Worm (Caenorhabditis elegans): ENCODE results near the gene zig-4.

zig-4 gene

ce11 chrX:7962056-7962485, 36.8 kb downstream of the zig-4 start (continued):
- no peak for TF ChIP-seq egl-27 (tag; optimal IDR thresholded peaks at IDR 0.05)
- peak; percentile 37 for TF ChIP-seq mep-1 (tag; optimal IDR thresholded peaks at IDR 0.05)
- no peak for TF ChIP-seq vab-15 (tag; optimal IDR thresholded peaks at IDR 0.05)
- no peak for TF ChIP-seq aly-2 (tag; optimal IDR thresholded peaks at IDR 0.05)
- peak; percentile 49 for TF ChIP-seq nhr-90 (tag; optimal IDR thresholded peaks at IDR 0.05; ENCODE audit: poor library complexity)
- no peak for TF ChIP-seq C04F5.9 (tag; optimal IDR thresholded peaks at IDR 0.05)
- peak; percentile 45 to 73 for TF ChIP-seq lin-35 (GFP tag; optimal IDR thresholded peaks at IDR 0.05)
- no peak for TF ChIP-seq ceh-88 (GFP tag; IDR thresholded peaks at IDR 0.05)
- no peak for TF ChIP-seq zag-1 (tag; optimal IDR thresholded peaks at IDR 0.05)
- peak; percentile 94 for TF ChIP-seq pqm-1 (tag; optimal IDR thresholded peaks at IDR 0.05)
- no peak for TF ChIP-seq ceh-8 (GFP tag; optimal IDR thresholded peaks at IDR 0.05)
- peak; percentile 40 for TF ChIP-seq nhr-77 (tag; optimal IDR thresholded peaks at IDR 0.05)
- no peak for TF ChIP-seq sox-4 (tag; optimal IDR thresholded peaks at IDR 0.05)
- TF ChIP-seq efl-3 (GFP tag; optimal IDR thresholded peaks at IDR 0.05): no peak
- peak; percentile 92 for TF ChIP-seq nhr-85 (tag)
- TF ChIP-seq elt-2 (tag; optimal IDR thresholded peaks at IDR 0.05): peak; percentile 95
- 0 out of 2 replicates have a peak, but pooled peaks have one; percentile 21 for TF ChIP-seq grh-1 (GFP tag; IDR thresholded peaks at IDR 0.05)
- peak in 1 of 3 experiments; percentile 45 for TF ChIP-seq ceh-82 (tag; optimal IDR thresholded peaks at IDR 0.05)
- no peak for TF ChIP-seq egl-13 (tag; optimal IDR thresholded peaks at IDR 0.05)
- TF ChIP-seq ama-1 (optimal IDR thresholded peaks at IDR 0.05): no peak
- TF ChIP-seq unc-86 (tag; optimal IDR thresholded peaks at IDR 0.05): no peak
- TF ChIP-seq unc-98 (GFP tag; IDR thresholded peaks at IDR 0.05): no peak
- peak; percentile 72 for TF ChIP-seq snu-23 (GFP tag; optimal IDR thresholded peaks at IDR 0.05)
- no peak for TF ChIP-seq fkh-4 (tag; optimal IDR thresholded peaks at IDR 0.05; ENCODE audit: borderline replicate concordance)
- TF ChIP-seq swsn-7 (tag; optimal IDR thresholded peaks at IDR 0.05): peak; percentile 17
- TF ChIP-seq sptf-1 (tag; optimal IDR thresholded peaks at IDR 0.05): no peak
- TF ChIP-seq tbx-2 (tag; optimal IDR thresholded peaks at IDR 0.05): peak; percentile 39
- TF ChIP-seq jun-1 (tag; optimal IDR thresholded peaks at IDR 0.05): peak; percentile 19
- TF ChIP-seq fkh-10 (GFP tag; optimal IDR thresholded peaks at IDR 0.05): no peak
- no peak for TF ChIP-seq nhr-11 (tag; optimal IDR thresholded peaks at IDR 0.05)
- TF ChIP-seq lsy-2 (tag; optimal IDR thresholded peaks at IDR 0.05): peak; percentile 11 to 68
- peak in 3 of 6 experiments; percentile 28 to 60 (median 59) for TF ChIP-seq elt-3 (tag; optimal IDR thresholded peaks at IDR 0.05)
- no peak for TF ChIP-seq pag-3 (tag; optimal IDR thresholded peaks at IDR 0.05; ENCODE audit: borderline replicate concordance, insufficient read depth)
- TF ChIP-seq snpc-4 (tag; optimal IDR thresholded peaks at IDR 0.05): no peak
- peak in 1 of 2 experiments; percentile 38 for TF ChIP-seq mdl-1 (tag; optimal IDR thresholded peaks at IDR 0.05)
- TF ChIP-seq ceh-90 (tag; optimal IDR thresholded peaks at IDR 0.05): no peak
- peak; percentile 12 for TF ChIP-seq C16A3.4 (tag; optimal IDR thresholded peaks at IDR 0.05)
- no peak for TF ChIP-seq tlp-1 (tag; optimal IDR thresholded peaks at IDR 0.05)
- peak in 1 of 3 experiments; percentile 8 for TF ChIP-seq dpl-1 (GFP tag; optimal IDR thresholded peaks at IDR 0.05)
- peak; percentile 79 for TF ChIP-seq lin-14 (GFP tag; optimal IDR thresholded peaks at IDR 0.05)
- no peak for TF ChIP-seq ztf-11 (tag; optimal IDR thresholded peaks at IDR 0.05)
- TF ChIP-seq aha-1 (tag; optimal IDR thresholded peaks at IDR 0.05): no peak
- no peak for TF ChIP-seq ets-5 (GFP tag; IDR thresholded peaks at IDR 0.05)
- TF ChIP-seq nhr-47 (tag; optimal IDR thresholded peaks at IDR 0.05): peak; percentile 54
- no peak for TF ChIP-seq unc-62 (GFP tag; optimal IDR thresholded peaks at IDR 0.05)
- no peak for TF ChIP-seq zip-4 (GFP tag; optimal IDR thresholded peaks at IDR 0.05)
- no peak for TF ChIP-seq nhr-84 (tag; optimal IDR thresholded peaks at IDR 0.05)
- TF ChIP-seq dsc-1 (tag; optimal IDR thresholded peaks at IDR 0.05): no peak
